Fruit fly (Drosophila melanogaster) whole organism, embryonic: Measurements from ENCODE around the gene CG7320.

Experiments used
- Abd-B ChIP-seq: fragments of 200-800 bp; sonication (Bioruptor generic); optimal IDR thresholded peaks from 2 replicates; lab custom pipeline; 2018; ENCODE audit warnings: missing biosample characterization, mild to moderate bottlenecking, missing genetic modification characterization, moderate library complexity
- B-H1 ChIP-seq: fragments of 200-800 bp; sonication (Bioruptor generic); IDR thresholded peaks from 3 replicates; pipeline ENCODE4 v1.3.6; 2022; ENCODE audit warnings: missing biosample characterization, missing genetic modification characterization
- Bdp1 ChIP-seq: fragments of 200-800 bp; sonication (Bioruptor generic); optimal IDR thresholded peaks from 3 replicates; lab custom pipeline; 2016; ENCODE audit warnings: missing biosample characterization, missing genetic modification characterization
- CG10267 ChIP-seq: fragments of 200-800 bp; sonication (Bioruptor generic); optimal IDR thresholded peaks from 2 replicates; lab custom pipeline; 2018; ENCODE audit warnings: missing biosample characterization, mild to moderate bottlenecking, missing genetic modification characterization, moderate library complexity
- CG12391 ChIP-seq: fragments of 200-800 bp; sonication (Bioruptor generic); optimal IDR thresholded peaks from 3 replicates; lab custom pipeline; 2018; ENCODE audit warnings: missing biosample characterization, mild to moderate bottlenecking, missing genetic modification characterization, moderate library complexity
- CG14710 ChIP-seq: fragments of 200-800 bp; sonication (Bioruptor generic); optimal IDR thresholded peaks from 3 replicates; lab custom pipeline; 2019; ENCODE audit warnings: missing biosample characterization, mild to moderate bottlenecking, missing genetic modification characterization, moderate library complexity
- CG1603 ChIP-seq: fragments of 200-800 bp; sonication (Bioruptor generic); optimal IDR thresholded peaks from 2 replicates; lab custom pipeline; 2019; ENCODE audit warnings: missing biosample characterization, mild to moderate bottlenecking, missing genetic modification characterization, moderate library complexity
- CG16779 ChIP-seq: fragments of 200-800 bp; sonication (Bioruptor generic); IDR thresholded peaks from 2 replicates; pipeline ENCODE4 v1.3.6; 2022; ENCODE audit warnings: missing biosample characterization, missing genetic modification characterization
- CG18476 ChIP-seq: fragments of 200-800 bp; sonication (Bioruptor generic); optimal IDR thresholded peaks from 2 replicates; lab custom pipeline; 2016; ENCODE audit warnings: missing biosample characterization, mild to moderate bottlenecking, missing genetic modification characterization
- CG32772 ChIP-seq: fragments of 200-800 bp; sonication (Bioruptor generic); IDR thresholded peaks from 2 replicates; pipeline ENCODE4 v1.3.6; 2022; ENCODE audit warnings: missing biosample characterization, missing genetic modification characterization
- CG3281 ChIP-seq: fragments of 200-800 bp; sonication (Bioruptor generic); optimal IDR thresholded peaks from 3 replicates; lab custom pipeline; 2017; ENCODE audit warnings: missing biosample characterization, mild to moderate bottlenecking, missing genetic modification characterization
- CG4360 ChIP-seq: fragments of 200-800 bp; sonication (Bioruptor generic); IDR thresholded peaks from 2 replicates; pipeline ENCODE4 v1.3.6; 2022; ENCODE audit warnings: missing biosample characterization, missing genetic modification characterization
- CG5245 ChIP-seq: fragments of 200-800 bp; sonication (Bioruptor generic); optimal IDR thresholded peaks from 3 replicates; lab custom pipeline; 2016; ENCODE audit warnings: missing biosample characterization, missing genetic modification characterization
- CG8089 ChIP-seq: fragments of 200-800 bp; sonication (Bioruptor generic); optimal IDR thresholded peaks from 3 replicates; lab custom pipeline; 2016; ENCODE audit warnings: missing biosample characterization, missing genetic modification characterization
- CG9817 ChIP-seq: fragments of 200-800 bp; sonication (Bioruptor generic); optimal IDR thresholded peaks from 2 replicates; lab custom pipeline; 2018; ENCODE audit warnings: missing biosample characterization, mild to moderate bottlenecking, missing genetic modification characterization, moderate library complexity
- CG9876 ChIP-seq: fragments of 200-800 bp; sonication (Bioruptor generic); optimal IDR thresholded peaks from 2 replicates; lab custom pipeline; 2016; ENCODE audit warnings: missing biosample characterization, missing genetic modification characterization
- D19A ChIP-seq: fragments of 200-800 bp; optimal IDR thresholded peaks from 3 replicates; lab custom pipeline; 2019; ENCODE audit warnings: missing biosample characterization, mild to moderate bottlenecking, missing genetic modification characterization, moderate library complexity
- Ets97D ChIP-seq: fragments of 200-800 bp; sonication (Bioruptor generic); optimal IDR thresholded peaks from 3 replicates; lab custom pipeline; 2016; ENCODE audit warnings: missing biosample characterization, missing genetic modification characterization
- Hr39 ChIP-seq: fragments of >200 bp; optimal IDR thresholded peaks from 2 replicates; lab custom pipeline; 2017
- Mrtf ChIP-seq: fragments of 200-800 bp; sonication (Bioruptor generic); IDR thresholded peaks from 3 replicates; pipeline ENCODE4 v1.3.6; 2022; ENCODE audit warnings: missing biosample characterization, missing genetic modification characterization
- Oli ChIP-seq: fragments of 200-800 bp; sonication (Bioruptor generic); optimal IDR thresholded peaks from 2 replicates; lab custom pipeline; 2018; ENCODE audit warnings: missing biosample characterization, mild to moderate bottlenecking, missing genetic modification characterization, moderate library complexity
- Pdp1 ChIP-seq, 2 experiments: fragments of 200-800 bp; sonication (Bioruptor generic); optimal IDR thresholded peaks; 3 replicates each; lab custom pipeline; 2016; ENCODE audit warnings: missing biosample characterization in 2 of 2, missing genetic modification characterization in 2 of 2, mild to moderate bottlenecking in 1 of 2, moderate library complexity in 1 of 2
- Rfx ChIP-seq: fragments of 200-800 bp; sonication (Bioruptor generic); IDR thresholded peaks from 2 replicates; pipeline ENCODE4 v1.3.6; 2022; ENCODE audit warnings: missing biosample characterization, missing genetic modification characterization
- Sry-δ ChIP-seq: fragments of 200-800 bp; sonication (Bioruptor generic); optimal IDR thresholded peaks from 2 replicates; lab custom pipeline; 2016; ENCODE audit warnings: missing biosample characterization, missing genetic modification characterization
- Ssrp ChIP-seq: fragments of 200-800 bp; sonication (Bioruptor generic); optimal IDR thresholded peaks from 2 replicates; lab custom pipeline; 2018; ENCODE audit warnings: missing biosample characterization, mild to moderate bottlenecking, missing genetic modification characterization, moderate library complexity
- TFAM ChIP-seq: fragments of 200-800 bp; sonication (Bioruptor generic); optimal IDR thresholded peaks from 2 replicates; lab custom pipeline; 2017; ENCODE audit warnings: missing biosample characterization, missing genetic modification characterization, inconsistent platforms
- Vsx1 ChIP-seq: fragments of 200-800 bp; sonication (Bioruptor generic); optimal IDR thresholded peaks from 2 replicates; lab custom pipeline; 2017; ENCODE audit warnings: missing biosample characterization, mild to moderate bottlenecking, missing genetic modification characterization, missing genetic modification reagents
- Xbp1 ChIP-seq: fragments of 200-800 bp; sonication (Bioruptor generic); optimal IDR thresholded peaks from 3 replicates; lab custom pipeline; 2016; ENCODE audit warnings: missing biosample characterization, mild to moderate bottlenecking, missing genetic modification characterization
- Xrp1 ChIP-seq: fragments of 200-800 bp; sonication (Bioruptor generic); IDR thresholded peaks from 2 replicates; pipeline ENCODE4 v1.3.6; 2022; ENCODE audit warnings: missing biosample characterization, missing genetic modification characterization
- az2 ChIP-seq: fragments of 200-800 bp; sonication (Bioruptor generic); optimal IDR thresholded peaks from 3 replicates; lab custom pipeline; 2016; ENCODE audit warnings: missing biosample characterization, missing genetic modification characterization
- bsh ChIP-seq, 2 experiments: fragments of 200-800 bp; sonication (Bioruptor generic); optimal IDR thresholded peaks; 2 replicates each; lab custom pipeline; 2017 to 2018; ENCODE audit warnings: mild to moderate bottlenecking in 2 of 2, missing biosample characterization in 2 of 2, missing genetic modification characterization in 2 of 2, moderate library complexity in 1 of 2
- chm ChIP-seq: fragments of 200-800 bp; sonication (Bioruptor generic); IDR thresholded peaks from 2 replicates; pipeline ENCODE4 v1.3.6; 2022; ENCODE audit warnings: missing biosample characterization, missing genetic modification characterization
- ci ChIP-seq: fragments of 200-800 bp; sonication (Bioruptor generic); IDR thresholded peaks from 3 replicates; pipeline ENCODE4 v1.3.6; 2022; ENCODE audit warnings: missing biosample characterization, missing genetic modification characterization
- da ChIP-seq: fragments of 200-800 bp; sonication (Bioruptor generic); optimal IDR thresholded peaks from 2 replicates; lab custom pipeline; 2016; ENCODE audit warnings: missing biosample characterization, missing genetic modification characterization
- fd102C ChIP-seq: fragments of 200-800 bp; sonication (Bioruptor generic); optimal IDR thresholded peaks from 2 replicates; lab custom pipeline; 2018; ENCODE audit warnings: missing biosample characterization, mild to moderate bottlenecking, missing genetic modification characterization, moderate library complexity
- fd3F ChIP-seq: fragments of 200-800 bp; sonication (Bioruptor generic); optimal IDR thresholded peaks from 2 replicates; lab custom pipeline; 2018; ENCODE audit warnings: missing biosample characterization, mild to moderate bottlenecking, missing genetic modification characterization, moderate library complexity
- gem ChIP-seq: fragments of 200-800 bp; sonication (Bioruptor generic); optimal IDR thresholded peaks from 2 replicates; lab custom pipeline; 2019; ENCODE audit warnings: missing biosample characterization, mild to moderate bottlenecking, missing genetic modification characterization, moderate library complexity
- ham ChIP-seq: fragments of 200-800 bp; sonication (Bioruptor generic); IDR thresholded peaks from 2 replicates; pipeline ENCODE4 v1.3.6; 2022; ENCODE audit warnings: missing biosample characterization, missing genetic modification characterization
- kni ChIP-seq: fragments of 200-800 bp; sonication (Bioruptor generic); optimal IDR thresholded peaks from 3 replicates; lab custom pipeline; 2017; ENCODE audit warnings: mild to moderate bottlenecking, missing biosample characterization, missing genetic modification reagents, missing genetic modification characterization
- knrl ChIP-seq: fragments of 200-800 bp; sonication (Bioruptor generic); IDR thresholded peaks from 3 replicates; pipeline ENCODE4 v1.3.6; 2022; ENCODE audit warnings: missing biosample characterization, missing genetic modification characterization; ENCODE audit not compliant: partially characterized antibody
- lmd ChIP-seq: fragments of 200-800 bp; sonication (Bioruptor generic); IDR thresholded peaks from 2 replicates; pipeline ENCODE4 v1.3.6; 2022; ENCODE audit warnings: missing biosample characterization, missing genetic modification characterization
- nerfin-1 ChIP-seq: fragments of 200-800 bp; sonication (Bioruptor generic); optimal IDR thresholded peaks from 3 replicates; lab custom pipeline; 2019; ENCODE audit warnings: missing biosample characterization, mild to moderate bottlenecking, missing genetic modification characterization, moderate library complexity
- nmo ChIP-seq: fragments of 200-800 bp; sonication (Bioruptor generic); optimal IDR thresholded peaks from 2 replicates; lab custom pipeline; 2018; ENCODE audit warnings: missing biosample characterization, mild to moderate bottlenecking, missing genetic modification characterization, moderate library complexity
- onecut ChIP-seq: fragments of 200-800 bp; sonication (Bioruptor generic); IDR thresholded peaks from 2 replicates; pipeline ENCODE4 v1.3.6; 2022; ENCODE audit warnings: missing biosample characterization, missing genetic modification characterization
- pan ChIP-seq, 4 experiments: fragments of >200 bp in 3 of 4; fragments of 200-800 bp in 1 of 4; sonication (Bioruptor generic) in 1 of 4; optimal IDR thresholded peaks in 3 of 4; IDR thresholded peaks in 1 of 4; 2 replicates each; pipeline versions ENCODE4 v1.3.6 to Lab custom; 2017 to 2022; ENCODE audit warnings: missing biosample characterization in 2 of 4, missing genetic modification characterization in 2 of 4, mixed read lengths in 1 of 4
- phol ChIP-seq: fragments of 200-800 bp; sonication (Bioruptor generic); optimal IDR thresholded peaks from 3 replicates; lab custom pipeline; 2018; ENCODE audit warnings: missing biosample characterization, mild to moderate bottlenecking, missing genetic modification characterization, moderate library complexity
- slp2 ChIP-seq: fragments of 200-800 bp; sonication (Bioruptor generic); optimal IDR thresholded peaks from 2 replicates; lab custom pipeline; 2016; ENCODE audit warnings: missing biosample characterization, missing genetic modification characterization
- sqz ChIP-seq: fragments of 200-800 bp; sonication (Bioruptor generic); optimal IDR thresholded peaks from 3 replicates; lab custom pipeline; 2018; ENCODE audit warnings: missing biosample characterization, mild to moderate bottlenecking, missing genetic modification characterization

CG7320 gene

dm6 chr3L:18226682-18227410 is 25.6 kb downstream of the CG7320 start (continued):
- TF ChIP-seq da (GFP tag; lab: Kevin White, UChicago) = no peak
- TF ChIP-seq CG9876 (GFP tag; lab: Kevin White, UChicago) = no peak
- TF ChIP-seq pan (optimal IDR thresholded peaks at IDR 0.05; lab: Kevin White, UChicago) = no peak
- TF ChIP-seq pan (GFP tag; optimal IDR thresholded peaks at IDR 0.05 in 1 of 2, IDR thresholded peaks at IDR 0.05 in 1 of 2) = peak in 1 of 2 experiments; percentile 25
- TF ChIP-seq gem (tag; lab: Kevin White, UChicago) = peak; percentile 36
- peak; percentile 26 for TF ChIP-seq phol (tag; lab: Kevin White, UChicago)
- TF ChIP-seq CG10267 (tag; lab: Kevin White, UChicago) = no peak
- TF ChIP-seq Bdp1 (GFP tag; lab: Kevin White, UChicago) = no peak
- peak; percentile 15 for TF ChIP-seq Oli (tag; lab: Kevin White, UChicago)
- no peak for TF ChIP-seq CG18476 (GFP tag; lab: Kevin White, UChicago)
- TF ChIP-seq CG5245 (GFP tag; lab: Kevin White, UChicago) = no peak
- no peak for TF ChIP-seq nerfin-1 (tag; lab: Kevin White, UChicago)
- TF ChIP-seq CG9817 (tag; lab: Kevin White, UChicago) = no peak
- peak; percentile 28 for TF ChIP-seq CG1603 (tag; lab: Kevin White, UChicago)
- TF ChIP-seq onecut (GFP tag; lab: Robert Waterston, UW) = 0 out of 2 replicates have a peak, but pooled peaks have one; percentile 20
- TF ChIP-seq TFAM (GFP tag; lab: Kevin White, UChicago) = no peak
- peak; percentile 9 for TF ChIP-seq CG12391 (tag; lab: Kevin White, UChicago)
- TF ChIP-seq CG14710 (tag; lab: Kevin White, UChicago) = no peak
- TF ChIP-seq Rfx (GFP tag; lab: Robert Waterston, UW) = no peak
- no peak for TF ChIP-seq B-H1 (GFP tag; lab: Robert Waterston, UW)
- TF ChIP-seq Abd-B (GFP tag; lab: Kevin White, UChicago) = no peak
- TF ChIP-seq CG32772 (GFP tag; lab: Robert Waterston, UW) = peak; percentile 50; the same call in 1 of the 2 replicates
- TF ChIP-seq fd3F (GFP tag; lab: Kevin White, UChicago) = no peak
- TF ChIP-seq Vsx1 = no peak
- peak in 1 of 2 experiments; percentile 37 for TF ChIP-seq bsh (GFP tag; optimal IDR thresholded peaks at IDR 0.05; lab: Kevin White, UChicago)
- no peak for TF ChIP-seq ham
- TF ChIP-seq kni (GFP tag; lab: Kevin White, UChicago) = no peak
- no peak for TF ChIP-seq CG3281 (GFP tag; lab: Kevin White, UChicago)
- TF ChIP-seq fd102C (GFP tag; lab: Kevin White, UChicago) = no peak
- peak; percentile 28 for TF ChIP-seq Ssrp
- TF ChIP-seq az2 = no peak
- peak; percentile 80 for TF ChIP-seq sqz (GFP tag; lab: Kevin White, UChicago)
- no peak for TF ChIP-seq CG8089 (GFP tag; lab: Kevin White, UChicago)
- no peak for TF ChIP-seq lmd (GFP tag; lab: Robert Waterston, UW)
- 0 out of 3 replicates have a peak, but pooled peaks have one; percentile 4 for TF ChIP-seq Mrtf (GFP tag; lab: Robert Waterston, UW)
- peak in 1 of 2 experiments; percentile 95 for TF ChIP-seq Pdp1 (GFP tag; optimal IDR thresholded peaks at IDR 0.05; lab: Kevin White, UChicago)
- 0 out of 2 replicates have a peak, but pooled peaks have one; percentile 7 for TF ChIP-seq CG4360 (GFP tag; lab: Robert Waterston, UW)
- TF ChIP-seq ci (GFP tag; lab: Robert Waterston, UW) = 0 out of 3 replicates have a peak, but pooled peaks have one; percentile 16
- TF ChIP-seq knrl (GFP tag; lab: Robert Waterston, UW) = no peak
- peak; percentile 91 for TF ChIP-seq D19A (tag; lab: Kevin White, UChicago)
- no peak for TF ChIP-seq Ets97D (GFP tag; lab: Kevin White, UChicago)
- TF ChIP-seq Hr39 = no peak
- no peak for TF ChIP-seq slp2 (GFP tag; lab: Kevin White, UChicago)
- no peak for TF ChIP-seq CG16779 (GFP tag; lab: Robert Waterston, UW)
- TF ChIP-seq Sry-δ = no peak
- TF ChIP-seq Xrp1 (GFP tag; lab: Robert Waterston, UW) = no peak
- TF ChIP-seq chm (GFP tag; lab: Robert Waterston, UW) = peak; percentile 42; the same call in 1 of the 2 replicates
- peak; percentile 53 for TF ChIP-seq nmo
- no peak for TF ChIP-seq Xbp1 (GFP tag; lab: Kevin White, UChicago)
